Worm (Caenorhabditis elegans) whole organism, L4 larva: ENCODE measurements around the gene B0303.4.

Experiments
- F44E2.7 ChIP-seq: fragments of 200-800 bp; sonication (Bioruptor generic); IDR thresholded peaks from 2 replicates; pipeline ENCODE4 v2.1.2; 2022; ENCODE audit warnings: missing genetic modification characterization, missing compliant biosample characterization
- R02D3.7 ChIP-seq: fragments of 150-350 bp; sonication (generic microtip); optimal IDR thresholded peaks from 3 replicates; lab custom pipeline; 2014; ENCODE audit warnings: missing biosample characterization, missing genetic modification characterization
- T20F7.1 ChIP-seq: fragments of 200-800 bp; sonication (Bioruptor generic); optimal IDR thresholded peaks from 2 replicates; lab custom pipeline; 2018; ENCODE audit warnings: mild to moderate bottlenecking, missing genetic modification characterization, missing compliant biosample characterization
- Y5F2A.4 ChIP-seq: fragments of 200-800 bp; sonication (Bioruptor generic); optimal IDR thresholded peaks from 2 replicates; lab custom pipeline; 2018; ENCODE audit warnings: mild to moderate bottlenecking, missing genetic modification characterization, missing compliant biosample characterization
- ZK337.2 ChIP-seq: fragments of 200-800 bp; sonication (Bioruptor generic); IDR thresholded peaks from 2 replicates; pipeline ENCODE4 v1.3.6; 2022; ENCODE audit warnings: missing genetic modification reagents, missing genetic modification characterization, missing compliant biosample characterization
- aha-1 ChIP-seq: fragments of 150-350 bp; peaks from one replicate; lab custom pipeline; 2014; ENCODE audit warnings: missing biosample characterization, missing genetic modification characterization
- ceh-20 ChIP-seq: fragments of 200-800 bp; sonication (Bioruptor generic); IDR thresholded peaks from 2 replicates; pipeline ENCODE4 v1.3.6; 2022; ENCODE audit warnings: missing genetic modification reagents, missing genetic modification characterization, missing compliant biosample characterization
- ceh-44 ChIP-seq: fragments of 200-800 bp; sonication (Bioruptor generic); IDR thresholded peaks from 2 replicates; pipeline ENCODE4 v1.3.6; 2022; ENCODE audit warnings: missing genetic modification reagents, missing genetic modification characterization, missing compliant biosample characterization
- ceh-62 ChIP-seq: sonication (generic microtip); optimal IDR thresholded peaks from 2 replicates; lab custom pipeline; 2017; ENCODE audit warnings: missing biosample characterization, missing genetic modification characterization
- ctbp-1 ChIP-seq: fragments of 200-800 bp; sonication (Bioruptor generic); IDR thresholded peaks from 2 replicates; pipeline ENCODE4 v1.3.6; 2022; ENCODE audit warnings: missing genetic modification reagents, missing genetic modification characterization, missing compliant biosample characterization
- daf-16 ChIP-seq, 3 experiments: sonication (generic microtip); optimal IDR thresholded peaks; 2 replicates each; lab custom pipeline; 2016 to 2017; ENCODE audit warnings: missing genetic modification characterization in 3 of 3, missing genetic modification reagents in 3 of 3, mild to moderate bottlenecking in 2 of 3, missing compliant biosample characterization in 2 of 3, missing biosample characterization in 1 of 3, moderate library complexity in 1 of 3
- daf-8 ChIP-seq: fragments of 200-800 bp; sonication (Bioruptor generic); IDR thresholded peaks from 2 replicates; pipeline ENCODE4 v1.3.6; 2022; ENCODE audit warnings: missing genetic modification characterization, missing compliant biosample characterization
- dmd-6 ChIP-seq: fragments of 200-800 bp; sonication (Bioruptor generic); IDR thresholded peaks from 2 replicates; pipeline ENCODE4 v1.3.6; 2022; ENCODE audit warnings: missing genetic modification reagents, missing genetic modification characterization, missing compliant biosample characterization
- dve-1 ChIP-seq: sonication (generic microtip); optimal IDR thresholded peaks from 2 replicates; lab custom pipeline; 2017; ENCODE audit warnings: antibody characterized with exemption, mild to moderate bottlenecking, missing genetic modification characterization, missing compliant biosample characterization; ENCODE audit not compliant: insufficient read depth
- egl-43 ChIP-seq: fragments of 200-800 bp; sonication (Bioruptor generic); IDR thresholded peaks from 2 replicates; pipeline ENCODE4 v1.3.6; 2022; ENCODE audit warnings: missing genetic modification reagents, missing genetic modification characterization, missing compliant biosample characterization
- hlh-11 ChIP-seq: fragments of 200-800 bp; sonication (Bioruptor generic); optimal IDR thresholded peaks from 2 replicates; lab custom pipeline; 2018; ENCODE audit warnings: mild to moderate bottlenecking, missing genetic modification characterization, missing compliant biosample characterization
- hlh-30 ChIP-seq: sonication (generic microtip); optimal IDR thresholded peaks from 2 replicates; lab custom pipeline; 2017; ENCODE audit warnings: antibody characterized with exemption, mild to moderate bottlenecking, missing genetic modification characterization, missing compliant biosample characterization; ENCODE audit not compliant: insufficient read depth
- hmg-1.1 ChIP-seq: fragments of 200-800 bp; sonication (Bioruptor generic); IDR thresholded peaks from 2 replicates; pipeline ENCODE4 v1.3.6; 2022; ENCODE audit warnings: missing genetic modification reagents, missing genetic modification characterization, missing compliant biosample characterization
- lin-1 ChIP-seq: fragments of 200-800 bp; sonication (Bioruptor generic); IDR thresholded peaks from 2 replicates; pipeline ENCODE4 v1.3.6; 2022; ENCODE audit warnings: missing genetic modification reagents, missing genetic modification characterization, missing compliant biosample characterization
- lin-29 ChIP-seq: fragments of 200-800 bp; sonication (Bioruptor generic); IDR thresholded peaks from 2 replicates; pipeline ENCODE4 v1.3.6; 2022; ENCODE audit warnings: missing genetic modification reagents, missing genetic modification characterization, missing compliant biosample characterization
- lin-39 ChIP-seq: fragments of 150-350 bp; optimal IDR thresholded peaks from 2 replicates; lab custom pipeline; 2014; ENCODE audit warnings: missing biosample characterization, missing genetic modification reagents, missing genetic modification characterization
- lsy-2 ChIP-seq, 2 experiments: fragments of 150-350 bp in 1 of 2; sonication (generic microtip) in 1 of 2; optimal IDR thresholded peaks; 2 replicates each; lab custom pipeline; 2014 to 2017; ENCODE audit warnings: missing biosample characterization in 2 of 2, missing genetic modification characterization in 2 of 2
- mdl-1 ChIP-seq, 2 experiments: fragments of 150-350 bp in 1 of 2; sonication (generic microtip) in 1 of 2; optimal IDR thresholded peaks; 2 replicates each; lab custom pipeline; 2014 to 2017; ENCODE audit warnings: missing biosample characterization in 2 of 2, missing genetic modification characterization in 2 of 2
- mep-1 ChIP-seq: fragments of 150-350 bp; sonication (generic microtip); optimal IDR thresholded peaks from 3 replicates; lab custom pipeline; 2014; ENCODE audit warnings: missing biosample characterization, missing genetic modification characterization
- mxl-2 ChIP-seq: fragments of 200-800 bp; sonication (Bioruptor generic); conservative IDR thresholded peaks from 2 replicates; pipeline ENCODE4 v1.3.6; 2022; ENCODE audit warnings: missing genetic modification reagents, missing genetic modification characterization, missing compliant biosample characterization
- mxl-3 ChIP-seq: fragments of 200-800 bp; sonication (Bioruptor generic); optimal IDR thresholded peaks from 2 replicates; lab custom pipeline; 2018; ENCODE audit warnings: mild to moderate bottlenecking, missing genetic modification characterization, missing compliant biosample characterization
- nhr-10 ChIP-seq: fragments of 150-350 bp; optimal IDR thresholded peaks from 2 replicates; lab custom pipeline; 2014; ENCODE audit warnings: missing biosample characterization, missing genetic modification characterization
- nhr-11 ChIP-seq: fragments of 150-350 bp; optimal IDR thresholded peaks from 2 replicates; lab custom pipeline; 2014; ENCODE audit warnings: missing biosample characterization, missing genetic modification characterization
- nhr-237 ChIP-seq: sonication (generic microtip); optimal IDR thresholded peaks from 2 replicates; lab custom pipeline; 2017; ENCODE audit warnings: missing biosample characterization, missing genetic modification characterization
- nhr-28 ChIP-seq: fragments of 150-350 bp; optimal IDR thresholded peaks from 2 replicates; lab custom pipeline; 2014; ENCODE audit warnings: missing biosample characterization, missing genetic modification characterization
- nhr-41 ChIP-seq: fragments of 200-800 bp; sonication (Bioruptor generic); IDR thresholded peaks from 2 replicates; pipeline ENCODE4 v1.3.6; 2022; ENCODE audit warnings: missing genetic modification reagents, missing genetic modification characterization, missing compliant biosample characterization
- nhr-42 ChIP-seq: fragments of 200-800 bp; sonication (Bioruptor generic); IDR thresholded peaks from 2 replicates; pipeline ENCODE4 v1.3.6; 2022; ENCODE audit warnings: missing genetic modification characterization, missing compliant biosample characterization
- nhr-48 ChIP-seq: sonication (generic microtip); optimal IDR thresholded peaks from 2 replicates; lab custom pipeline; 2016; ENCODE audit warnings: mild to moderate bottlenecking, missing genetic modification characterization, missing compliant biosample characterization
- nhr-77 ChIP-seq: fragments of 150-350 bp; optimal IDR thresholded peaks from 2 replicates; lab custom pipeline; 2014; ENCODE audit warnings: missing biosample characterization, missing genetic modification characterization
- php-3 ChIP-seq: fragments of 200-800 bp; sonication (Bioruptor generic); IDR thresholded peaks from 2 replicates; pipeline ENCODE4 v1.3.6; 2022; ENCODE audit warnings: missing genetic modification reagents, missing genetic modification characterization, missing compliant biosample characterization
- pqm-1 ChIP-seq: sonication (generic microtip); optimal IDR thresholded peaks from 2 replicates; lab custom pipeline; 2017; ENCODE audit warnings: missing biosample characterization, missing genetic modification characterization
- skn-1 ChIP-seq: fragments of 150-350 bp; optimal IDR thresholded peaks from 2 replicates; lab custom pipeline; 2014; ENCODE audit warnings: missing biosample characterization, missing genetic modification characterization
- tra-1 ChIP-seq: fragments of 200-800 bp; sonication (Bioruptor generic); IDR thresholded peaks from 2 replicates; pipeline ENCODE4 v1.3.6; 2022; ENCODE audit warnings: missing genetic modification reagents, missing genetic modification characterization, missing compliant biosample characterization
- unc-130 ChIP-seq: sonication (generic microtip); optimal IDR thresholded peaks from 2 replicates; lab custom pipeline; 2016; ENCODE audit warnings: missing genetic modification reagents, missing genetic modification characterization, missing compliant biosample characterization
- unc-62 ChIP-seq, 3 experiments: fragments of 150-350 bp in 1 of 3; sonication (generic microtip); optimal IDR thresholded peaks in 2 of 3; peaks in 1 of 3; 1 replicate in 1 of 3; 2 replicates in 2 of 3; lab custom pipeline; 2014 to 2017; ENCODE audit warnings: missing biosample characterization in 3 of 3, missing genetic modification characterization in 3 of 3, missing genetic modification reagents in 3 of 3, missing genotype in 1 of 3
- zfp-2 ChIP-seq: sonication (generic microtip); optimal IDR thresholded peaks from 2 replicates; lab custom pipeline; 2016; ENCODE audit warnings: mild to moderate bottlenecking, missing genetic modification characterization, missing compliant biosample characterization
- zip-11 ChIP-seq: fragments of 200-800 bp; sonication (Bioruptor generic); IDR thresholded peaks from 2 replicates; pipeline ENCODE4 v1.3.6; 2022; ENCODE audit warnings: missing genetic modification characterization, missing compliant biosample characterization
- ztf-7 ChIP-seq: fragments of 150-350 bp; optimal IDR thresholded peaks from 2 replicates; lab custom pipeline; 2014; ENCODE audit warnings: missing biosample characterization, missing genetic modification characterization

Gene B0303.4

DNA sequence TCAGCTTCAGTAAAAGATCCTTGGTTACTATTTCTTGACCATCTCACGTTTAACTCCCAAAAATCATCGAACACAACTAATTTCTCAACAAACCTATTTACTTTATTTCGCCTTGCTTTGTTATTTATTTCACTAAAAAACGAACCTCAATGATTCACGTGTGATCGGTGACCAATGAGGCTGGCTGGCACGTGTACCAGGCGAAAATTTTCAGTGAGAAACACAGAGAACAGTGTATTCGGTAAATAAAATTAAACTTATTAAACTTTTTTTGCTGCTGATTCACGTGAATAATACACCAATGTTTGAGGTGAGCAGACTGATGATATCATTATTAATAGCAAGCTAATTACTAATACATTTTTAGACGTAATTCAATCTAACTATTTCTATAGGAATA, 34.2 kb upstream of the B0303.4 start (continued):
- no peak for TF ChIP-seq ceh-44 (GFP tag; lab: Robert Waterston, UW)
- no peak for TF ChIP-seq ceh-62 (tag; lab: Kevin White, UChicago)
- TF ChIP-seq nhr-10 (tag; lab: Kevin White, UChicago) = no peak
- TF ChIP-seq unc-62 (GFP tag; optimal IDR thresholded peaks at IDR 0.05 in 1 of 2; lab: Kevin White, UChicago) = no peak
- TF ChIP-seq unc-62 (tag; optimal IDR thresholded peaks at IDR 0.05; lab: Kevin White, UChicago) = no peak

DNA sequence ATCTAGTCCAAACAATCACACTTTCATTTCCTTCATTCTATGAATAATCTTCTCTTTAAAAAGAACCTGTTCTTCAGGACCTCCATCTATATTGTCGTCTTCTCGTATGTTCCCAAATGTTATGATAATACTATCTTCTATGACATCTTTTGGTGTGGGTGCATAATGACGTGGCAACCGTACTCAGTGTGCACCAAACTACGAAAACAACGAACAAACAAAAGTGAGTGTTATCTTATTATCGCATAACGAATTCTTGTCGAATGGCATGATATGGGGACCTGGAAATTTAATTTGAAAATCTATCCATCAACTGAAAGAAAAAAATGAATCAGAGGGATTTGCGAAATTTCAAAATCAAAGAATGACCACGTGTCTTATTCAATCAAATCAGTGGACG, 33.6 kb upstream of the B0303.4 start:
- no peak for TF ChIP-seq daf-16 (GFP tag; optimal IDR thresholded peaks at IDR 0.05; lab: Kevin White, UChicago)
- peak; percentile 37 for TF ChIP-seq daf-16 (tag; optimal IDR thresholded peaks at IDR 0.05; lab: Kevin White, UChicago)
- no peak for TF ChIP-seq lin-39 (tag; lab: Kevin White, UChicago)

DNA sequence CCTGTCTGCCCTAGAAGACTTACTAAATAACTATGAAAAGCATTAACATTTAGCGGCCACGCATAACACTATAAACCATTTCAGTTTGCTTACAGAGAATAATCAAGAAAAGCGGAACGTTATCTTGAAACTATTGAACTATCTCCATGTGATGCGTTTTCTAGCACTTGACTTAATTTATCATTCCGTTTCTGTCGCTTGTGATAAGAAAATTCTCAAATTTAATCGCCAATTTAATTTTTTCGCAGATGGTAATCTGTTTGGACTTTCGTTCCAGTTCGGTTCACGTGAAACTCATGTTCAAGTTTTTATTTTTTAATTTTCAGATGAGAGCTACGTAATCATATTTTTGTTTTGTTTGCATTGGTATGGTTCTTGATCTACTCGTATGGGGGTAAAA, 32.7 kb upstream of the B0303.4 start:
- TF ChIP-seq hmg-1.1 (GFP tag; lab: Robert Waterston, UW) (no peak), mxl-2 (GFP tag; lab: Robert Waterston, UW) (peak; percentile 87), aha-1 (tag; lab: Kevin White, UChicago) (peak; percentile 76), nhr-11 (tag; lab: Kevin White, UChicago) (no peak), mxl-3 (GFP tag; lab: Kevin White, UChicago) (peak; percentile 33), tra-1 (0 out of 2 replicates have a peak, but pooled peaks have one; percentile 41), php-3 (GFP tag; lab: Robert Waterston, UW) (peak; percentile 77), R02D3.7 (tag; lab: Kevin White, UChicago) (no peak), mep-1 (tag; lab: Kevin White, UChicago) (no peak), lsy-2 (tag; optimal IDR thresholded peaks at IDR 0.05; lab: Kevin White, UChicago) (peak in 1 of 2 experiments; percentile 8), mdl-1 (tag; optimal IDR thresholded peaks at IDR 0.05; lab: Kevin White, UChicago) (peak in 1 of 2 experiments; percentile 64), ceh-20 (GFP tag; lab: Robert Waterston, UW) (peak; percentile 56; the same call in 1 of the 2 replicates), zip-11 (GFP tag; lab: Robert Waterston, UW) (no peak), nhr-28 (peak; percentile 88), daf-16 (GFP tag; optimal IDR thresholded peaks at IDR 0.05; lab: Kevin White, UChicago) (peak in 1 of 2 experiments; percentile 49), daf-16 (tag; optimal IDR thresholded peaks at IDR 0.05; lab: Kevin White, UChicago) (peak; percentile 94), nhr-42 (GFP tag; lab: Robert Waterston, UW) (no peak), egl-43 (GFP tag; lab: Robert Waterston, UW) (no peak), dmd-6 (GFP tag; lab: Robert Waterston, UW) (peak; percentile 93), zfp-2 (tag; lab: Kevin White, UChicago) (no peak), F44E2.7 (GFP tag; lab: Robert Waterston, UW) (no peak), nhr-237 (tag; lab: Kevin White, UChicago) (no peak), Y5F2A.4 (GFP tag; lab: Kevin White, UChicago) (no peak), lin-1 (GFP tag; lab: Robert Waterston, UW) (peak; percentile 33; the same call in 1 of the 2 replicates), unc-130 (no peak), T20F7.1 (GFP tag; lab: Kevin White, UChicago) (peak; percentile 44), dve-1 (tag; lab: Kevin White, UChicago) (peak; percentile 94), hlh-11 (tag; lab: Kevin White, UChicago) (peak; percentile 87), skn-1 (tag; lab: Kevin White, UChicago) (no peak), pqm-1 (peak; percentile 78), daf-8 (0 out of 2 replicates have a peak, but pooled peaks have one; percentile 6), ctbp-1 (GFP tag; lab: Robert Waterston, UW) (no peak), nhr-41 (GFP tag; lab: Robert Waterston, UW) (no peak), nhr-48 (tag; lab: Kevin White, UChicago) (peak; percentile 73), nhr-77 (tag; lab: Kevin White, UChicago) (peak; percentile 65), ztf-7 (tag; lab: Kevin White, UChicago) (no peak), ZK337.2 (no peak), hlh-30 (peak; percentile 78), lin-29 (no peak)
